Fruit fly (Drosophila melanogaster): ENCODE results near the gene CG7650.

The CG7650 gene

dm6 chr3L:15650552-15650951 lies 40.4 kb upstream of the CG7650 start, which contains the start of gene CG43084:
CG43084 (plus strand) TSS chr3L:15650852.
- TF ChIP-seq CG9948 (tag; optimal IDR thresholded peaks at IDR 0.05) (no peak), D1 (tag; optimal IDR thresholded peaks at IDR 0.05) (no peak), Pif1B (GFP tag; optimal IDR thresholded peaks at IDR 0.05) (no peak), CG8301 (tag; optimal IDR thresholded peaks at IDR 0.05) (no peak), CG17806 (tag; optimal IDR thresholded peaks at IDR 0.05) (no peak), fd96Ca (GFP tag; IDR thresholded peaks at IDR 0.05) (no peak), Pif1A (GFP tag; optimal IDR thresholded peaks at IDR 0.05) (no peak), CG12605 (GFP tag; IDR thresholded peaks at IDR 0.05) (no peak)

dm6 chr3L:15649561-15649960 lies 39.4 kb upstream of the CG7650 start, which contains the start of the genes Eig71Ea and Eig71Eb:
Eig71Ea (minus strand) TSS chr3L:15649661.
Eig71Eb (plus strand) TSS chr3L:15649936.
- TF ChIP-seq CG17806 (tag; optimal IDR thresholded peaks at IDR 0.05) (no peak), CG13204 (GFP tag; optimal IDR thresholded peaks at IDR 0.05) (no peak), gl (tag; optimal IDR thresholded peaks at IDR 0.05) (no peak), Pif1B (GFP tag; optimal IDR thresholded peaks at IDR 0.05) (no peak), CG8301 (tag; optimal IDR thresholded peaks at IDR 0.05) (no peak), CG9948 (tag; optimal IDR thresholded peaks at IDR 0.05) (no peak), rn (GFP tag; IDR thresholded peaks at IDR 0.05) (no peak), Pif1A (GFP tag; optimal IDR thresholded peaks at IDR 0.05) (no peak), fd96Ca (GFP tag; IDR thresholded peaks at IDR 0.05) (no peak), CG15710 (tag; optimal IDR thresholded peaks at IDR 0.05) (no peak), CG14655 (GFP tag; optimal IDR thresholded peaks at IDR 0.05) (no peak), CG34367 (tag; optimal IDR thresholded peaks at IDR 0.05) (no peak), EcR (GFP tag; optimal IDR thresholded peaks at IDR 0.05) (no peak), CG8159 (tag; optimal IDR thresholded peaks at IDR 0.05) (no peak), CG4496 (GFP tag; IDR thresholded peaks at IDR 0.05) (no peak), Snoo (tag; optimal IDR thresholded peaks at IDR 0.05) (no peak), Ets98B (GFP tag; IDR thresholded peaks at IDR 0.05) (no peak), CG32121 (GFP tag; IDR thresholded peaks at IDR 0.05) (no peak), CG10348 (GFP tag; IDR thresholded peaks at IDR 0.05) (no peak), CG12605 (GFP tag; IDR thresholded peaks at IDR 0.05) (no peak)

- no peak for TF ChIP-seq Pif1B (GFP tag; optimal IDR thresholded peaks at IDR 0.05)
- TF ChIP-seq CG12605 (GFP tag; IDR thresholded peaks at IDR 0.05) = no peak
- no peak for TF ChIP-seq EcR (GFP tag; optimal IDR thresholded peaks at IDR 0.05)
- no peak for TF ChIP-seq CG32121 (GFP tag; IDR thresholded peaks at IDR 0.05)
- TF ChIP-seq CG13204 (GFP tag; optimal IDR thresholded peaks at IDR 0.05) = no peak
- no peak for TF ChIP-seq Snoo (tag; optimal IDR thresholded peaks at IDR 0.05)
- TF ChIP-seq CG8159 (tag; optimal IDR thresholded peaks at IDR 0.05) = no peak
- no peak for TF ChIP-seq CG4496 (GFP tag; IDR thresholded peaks at IDR 0.05)
- TF ChIP-seq CG9948 (tag; optimal IDR thresholded peaks at IDR 0.05) = no peak
- TF ChIP-seq CG14655 (GFP tag; optimal IDR thresholded peaks at IDR 0.05) = no peak
- TF ChIP-seq CG34367 (tag; optimal IDR thresholded peaks at IDR 0.05) = no peak
- TF ChIP-seq gl (tag; optimal IDR thresholded peaks at IDR 0.05) = no peak
- TF ChIP-seq Pif1A (GFP tag; optimal IDR thresholded peaks at IDR 0.05) = no peak
- no peak for TF ChIP-seq CG15710 (tag; optimal IDR thresholded peaks at IDR 0.05)
- TF ChIP-seq CG17806 (tag; optimal IDR thresholded peaks at IDR 0.05) = no peak
- TF ChIP-seq CG8301 (tag; optimal IDR thresholded peaks at IDR 0.05) = no peak
These were observed 37.8 kb upstream of the CG7650 start, which contains the start of the genes comm3 and CG43083 for dm6 chr3L:15647712-15648621. comm3 (minus strand) TSS chr3L:15647762. CG43083 (plus strand) TSS chr3L:15648571.

dm6 chr3L:15646182-15646581 lies 36.0 kb upstream of the CG7650 start:
- TF ChIP-seq fd96Ca (GFP tag; IDR thresholded peaks at IDR 0.05) = no peak
- TF ChIP-seq gl (tag; optimal IDR thresholded peaks at IDR 0.05) = no peak
- TF ChIP-seq CG8159 (tag; optimal IDR thresholded peaks at IDR 0.05) = no peak
- TF ChIP-seq CG32121 (GFP tag; IDR thresholded peaks at IDR 0.05) = no peak
- no peak for TF ChIP-seq Snoo (tag; optimal IDR thresholded peaks at IDR 0.05)
- no peak for TF ChIP-seq CG10348 (GFP tag; IDR thresholded peaks at IDR 0.05)
- TF ChIP-seq Ets98B (GFP tag; IDR thresholded peaks at IDR 0.05) = no peak
- no peak for TF ChIP-seq CG13204 (GFP tag; optimal IDR thresholded peaks at IDR 0.05)
- no peak for TF ChIP-seq CG15710 (tag; optimal IDR thresholded peaks at IDR 0.05)

dm6 chr3L:15641590-15642019 lies 31.4 kb upstream of the CG7650 start:
- peak; percentile 11 for TF ChIP-seq Pif1A (GFP tag; optimal IDR thresholded peaks at IDR 0.05)
- TF ChIP-seq CG12605 (GFP tag; IDR thresholded peaks at IDR 0.05) = 0 out of 2 replicates have a peak, but pooled peaks have one; percentile 7
- no peak for TF ChIP-seq D1 (tag; optimal IDR thresholded peaks at IDR 0.05)
- no peak for TF ChIP-seq Pif1B (GFP tag; optimal IDR thresholded peaks at IDR 0.05)
- no peak for TF ChIP-seq rn (GFP tag; IDR thresholded peaks at IDR 0.05)
- TF ChIP-seq Ets98B (GFP tag; IDR thresholded peaks at IDR 0.05) = no peak
- no peak for TF ChIP-seq CG10348 (GFP tag; IDR thresholded peaks at IDR 0.05)
- TF ChIP-seq EcR (GFP tag; optimal IDR thresholded peaks at IDR 0.05) = no peak
- TF ChIP-seq CG17806 (tag; optimal IDR thresholded peaks at IDR 0.05) = peak; percentile 32
- no peak for TF ChIP-seq fd96Ca (GFP tag; IDR thresholded peaks at IDR 0.05)
- peak; percentile 54 for TF ChIP-seq CG15710 (tag; optimal IDR thresholded peaks at IDR 0.05)
- no peak for TF ChIP-seq CG32121 (GFP tag; IDR thresholded peaks at IDR 0.05)
- peak; percentile 51 for TF ChIP-seq CG14655 (GFP tag; optimal IDR thresholded peaks at IDR 0.05)
- 0 out of 3 replicates have a peak, but pooled peaks have one; percentile 21 for TF ChIP-seq CG4496 (GFP tag; IDR thresholded peaks at IDR 0.05)
- no peak for TF ChIP-seq CG13204 (GFP tag; optimal IDR thresholded peaks at IDR 0.05)
- TF ChIP-seq gl (tag; optimal IDR thresholded peaks at IDR 0.05) = no peak
- peak; percentile 45 for TF ChIP-seq CG8301 (tag; optimal IDR thresholded peaks at IDR 0.05)
- TF ChIP-seq CG34367 (tag; optimal IDR thresholded peaks at IDR 0.05) = no peak
- TF ChIP-seq CG9948 (tag; optimal IDR thresholded peaks at IDR 0.05) = peak; percentile 47
- TF ChIP-seq Snoo (tag; optimal IDR thresholded peaks at IDR 0.05) = peak; percentile 28
- TF ChIP-seq CG8159 (tag; optimal IDR thresholded peaks at IDR 0.05) = peak; percentile 81

All from whole organism, pupa.